Worm (Caenorhabditis elegans): ENCODE results near the gene gpa-4.

Gene gpa-4

ce11 chrIV:428869-429268 is 27.4 kb downstream of the gpa-4 start, which contains the start of gene Y66H1A.5:
Gene Y66H1A.5, minus strand, starts transcription at chrIV:429133.
- TF ChIP-seq ztf-29 (GFP tag; IDR thresholded peaks at IDR 0.05) (no peak), klf-2 (GFP tag; conservative IDR thresholded peaks at IDR 0.05) (no peak), tab-1 (GFP tag; IDR thresholded peaks at IDR 0.05) (no peak), cog-1 (tag; optimal IDR thresholded peaks at IDR 0.05) (no peak), med-1 (GFP tag; optimal IDR thresholded peaks at IDR 0.05; ENCODE audit: insufficient read depth) (no peak), ref-1 (GFP tag; conservative IDR thresholded peaks at IDR 0.05) (no peak), T22C8.4 (GFP tag; IDR thresholded peaks at IDR 0.05) (no peak), ztf-23 (GFP tag; IDR thresholded peaks at IDR 0.05) (no peak), flt-1 (GFP tag; IDR thresholded peaks at IDR 0.05) (no peak)

- TF ChIP-seq klf-2 (GFP tag; conservative IDR thresholded peaks at IDR 0.05) (no peak), T22C8.4 (GFP tag; IDR thresholded peaks at IDR 0.05) (no peak), med-1 (GFP tag; optimal IDR thresholded peaks at IDR 0.05; ENCODE audit: insufficient read depth) (no peak), ref-1 (GFP tag; conservative IDR thresholded peaks at IDR 0.05) (no peak), tab-1 (GFP tag; IDR thresholded peaks at IDR 0.05) (no peak), ztf-23 (GFP tag; IDR thresholded peaks at IDR 0.05) (no peak)
These were observed 36.9 kb downstream of the gpa-4 start for ce11 chrIV:438384-438783.

DNA sequence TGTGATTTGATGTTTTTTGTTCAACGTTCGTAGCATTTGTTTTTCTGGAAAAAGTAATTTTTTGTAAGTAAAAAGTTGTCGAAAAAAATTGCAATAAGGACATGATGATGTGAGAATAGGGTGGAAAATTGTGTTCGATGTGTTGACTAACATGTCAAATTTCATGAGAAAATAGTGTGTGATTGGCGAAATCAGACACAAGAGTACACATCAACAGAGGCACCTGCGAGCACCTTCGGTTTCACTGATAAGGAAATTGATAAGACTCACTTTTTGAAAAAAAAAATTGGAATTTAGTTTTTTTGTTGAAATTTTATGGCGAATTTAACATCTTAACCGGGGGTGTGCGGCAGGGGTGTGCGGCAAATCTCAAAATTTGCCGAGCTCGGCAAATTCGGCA is 39.0 kb downstream of the gpa-4 start, which contains the start of gene hum-8:
Gene hum-8, minus strand, starts transcription at position 46 of the 400 bp plus-strand sequence.
- no peak for TF ChIP-seq klf-2 (GFP tag; conservative IDR thresholded peaks at IDR 0.05)

DNA sequence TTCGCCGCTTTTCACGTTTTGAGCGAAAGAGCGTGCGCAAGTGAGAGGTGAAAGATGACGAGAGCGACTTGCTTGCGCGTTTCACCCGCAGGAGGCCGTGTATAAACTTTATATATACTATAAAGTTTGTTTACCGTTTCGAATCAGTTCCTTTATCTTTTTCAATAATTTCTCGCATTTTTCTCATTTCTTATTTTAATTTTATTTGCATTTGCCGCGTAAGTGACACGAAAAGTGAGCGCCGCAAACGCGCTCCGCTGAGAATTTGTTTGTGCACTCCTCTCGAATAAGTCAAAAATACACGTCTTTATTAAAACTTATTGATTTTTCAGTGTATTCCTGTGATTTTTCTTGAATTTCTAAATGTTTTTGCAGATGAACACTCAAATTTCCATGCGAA is 42.1 kb downstream of the gpa-4 start, which contains the start of gene mrpl-55:
Gene mrpl-55, plus strand, starts transcription at position 364 of the 400 bp plus-strand sequence.
- peak; percentile 70 for TF ChIP-seq cog-1 (tag; optimal IDR thresholded peaks at IDR 0.05)
- no peak; the same call in 1 of the 2 replicates for TF ChIP-seq T22C8.4 (GFP tag; IDR thresholded peaks at IDR 0.05)
- TF ChIP-seq ztf-23 (GFP tag; IDR thresholded peaks at IDR 0.05): 0 out of 2 replicates have a peak, but pooled peaks have one; percentile 36

DNA sequence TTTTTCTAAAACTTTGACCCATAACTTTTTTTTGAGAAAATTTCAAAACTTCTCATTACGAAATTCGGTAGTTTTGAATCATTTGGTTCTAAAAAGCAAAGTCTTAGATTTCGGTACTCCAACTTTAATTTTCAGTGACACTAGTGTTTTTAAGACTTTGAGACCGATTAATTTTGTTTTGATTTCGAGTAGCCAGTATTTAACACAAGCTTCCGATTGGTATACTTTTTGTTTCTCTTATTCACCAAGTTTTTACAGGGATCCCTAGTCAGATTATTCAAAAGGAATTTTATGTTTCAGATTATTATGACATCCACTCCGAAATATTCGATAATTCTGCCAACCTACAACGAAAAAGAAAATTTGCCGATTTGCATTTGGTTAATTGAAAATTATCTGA is 43.9 kb downstream of the gpa-4 start, which contains the start of gene dpm-1:
Gene dpm-1, plus strand, starts transcription at position 301 of the 400 bp plus-strand sequence.
- no peak for TF ChIP-seq tab-1 (GFP tag; IDR thresholded peaks at IDR 0.05)
- TF ChIP-seq ref-1 (GFP tag; conservative IDR thresholded peaks at IDR 0.05): no peak
- TF ChIP-seq flt-1 (GFP tag; IDR thresholded peaks at IDR 0.05): no peak
- no peak for TF ChIP-seq cog-1 (tag; optimal IDR thresholded peaks at IDR 0.05)
- no peak for TF ChIP-seq med-1 (GFP tag; optimal IDR thresholded peaks at IDR 0.05; ENCODE audit: insufficient read depth)
- TF ChIP-seq ztf-23 (GFP tag; IDR thresholded peaks at IDR 0.05): no peak
- TF ChIP-seq klf-2 (GFP tag; conservative IDR thresholded peaks at IDR 0.05): no peak
- TF ChIP-seq T22C8.4 (GFP tag; IDR thresholded peaks at IDR 0.05): no peak
- TF ChIP-seq ztf-29 (GFP tag; IDR thresholded peaks at IDR 0.05): no peak

- TF ChIP-seq tab-1 (GFP tag; IDR thresholded peaks at IDR 0.05): no peak
- TF ChIP-seq cog-1 (tag; optimal IDR thresholded peaks at IDR 0.05): no peak
- TF ChIP-seq flt-1 (GFP tag; IDR thresholded peaks at IDR 0.05): no peak
- TF ChIP-seq med-1 (GFP tag; optimal IDR thresholded peaks at IDR 0.05; ENCODE audit: insufficient read depth): no peak
- TF ChIP-seq ztf-23 (GFP tag; IDR thresholded peaks at IDR 0.05): no peak
- no peak for TF ChIP-seq T22C8.4 (GFP tag; IDR thresholded peaks at IDR 0.05)
- no peak for TF ChIP-seq klf-2 (GFP tag; conservative IDR thresholded peaks at IDR 0.05)
- TF ChIP-seq ztf-29 (GFP tag; IDR thresholded peaks at IDR 0.05): no peak
- TF ChIP-seq ref-1 (GFP tag; conservative IDR thresholded peaks at IDR 0.05): no peak
These were observed 53.3 kb downstream of the gpa-4 start, which contains the start of the genes Y66H1A.8 and M04G7.5 for ce11 chrIV:454816-455215. Gene Y66H1A.8, minus strand, starts transcription at chrIV:454916. Gene M04G7.5, plus strand, starts transcription at chrIV:455073.

Data from whole organism, midembryonic.